Worm (Caenorhabditis elegans) whole organism, L4/young adult: ENCODE data around the gene srh-100.

Source experiments
- W03F9.2 ChIP-seq: fragments of 150-350 bp; optimal IDR thresholded peaks from 2 replicates; lab custom pipeline; 2014; ENCODE audit warnings: missing biosample characterization, missing genetic modification characterization
- him-1 ChIP-seq: sonication (generic microtip); optimal IDR thresholded peaks from 2 replicates; lab custom pipeline; 2016; ENCODE audit warnings: missing genotype, missing genetic modification reagents, missing genetic modification characterization, missing compliant biosample characterization

- TF ChIP-seq W03F9.2 (tag; lab: Kevin White, UChicago) (no peak), him-1 (tag; lab: Kevin White, UChicago) (no peak)
Measured at ce11 chrII:3673493-3673892, 41.0 kb downstream of the srh-100 start, which contains the start of gene sea-1.
